Worm (Caenorhabditis elegans) whole organism, young adult: ENCODE measurements around the gene str-131.

Experiments used
- B0035.1 ChIP-seq: sonication (generic microtip); optimal IDR thresholded peaks from 2 replicates; lab custom pipeline; 2016; ENCODE audit warnings: missing genetic modification characterization, mild to moderate bottlenecking, missing compliant biosample characterization, missing genotype, missing genetic modification reagents
- B0336.3 ChIP-seq: fragments of 200-800 bp; sonication (Bioruptor generic); IDR thresholded peaks from 2 replicates; pipeline ENCODE4 v1.3.6; 2022; ENCODE audit warnings: missing genetic modification characterization, missing compliant biosample characterization
- C06A6.2 ChIP-seq: fragments of 200-800 bp; sonication (Bioruptor generic); conservative IDR thresholded peaks from 2 replicates; pipeline ENCODE4 v1.3.6; 2022; ENCODE audit warnings: missing genetic modification characterization, missing compliant biosample characterization
- D2030.7 ChIP-seq: fragments of 200-800 bp; sonication (Bioruptor generic); IDR thresholded peaks from 2 replicates; pipeline ENCODE4 v1.3.6; 2022; ENCODE audit warnings: missing genetic modification reagents, missing genetic modification characterization, missing compliant biosample characterization
- F10E7.11 ChIP-seq: sonication (generic microtip); optimal IDR thresholded peaks from 2 replicates; lab custom pipeline; 2017; ENCODE audit warnings: mild to moderate bottlenecking, missing genetic modification characterization, moderate library complexity, missing compliant biosample characterization
- F33H1.4 ChIP-seq: fragments of 200-800 bp; sonication (Bioruptor generic); IDR thresholded peaks from 2 replicates; pipeline ENCODE4 v1.3.6; 2022; ENCODE audit warnings: missing genetic modification reagents, missing genetic modification characterization, missing compliant biosample characterization
- F57C9.4 ChIP-seq: sonication (generic microtip); optimal IDR thresholded peaks from 2 replicates; lab custom pipeline; 2017; ENCODE audit warnings: mild to moderate bottlenecking, missing genetic modification characterization, missing compliant biosample characterization
- K11D2.4 ChIP-seq: fragments of 200-800 bp; sonication (Bioruptor generic); IDR thresholded peaks from 2 replicates; pipeline ENCODE4 v1.3.6; 2022; ENCODE audit warnings: missing genetic modification reagents, missing genetic modification characterization, missing compliant biosample characterization
- K12H6.12 ChIP-seq: fragments of 200-800 bp; sonication (Bioruptor generic); optimal IDR thresholded peaks from 2 replicates; lab custom pipeline; 2018; ENCODE audit warnings: mild to moderate bottlenecking, missing genetic modification characterization, missing compliant biosample characterization
- T26A5.8 ChIP-seq: sonication (generic microtip); optimal IDR thresholded peaks from 2 replicates; lab custom pipeline; 2016; ENCODE audit warnings: missing genetic modification characterization, missing compliant biosample characterization
- Y56A3A.18 ChIP-seq: fragments of 200-800 bp; sonication (Bioruptor generic); IDR thresholded peaks from 2 replicates; pipeline ENCODE4 v1.3.6; 2022; ENCODE audit warnings: missing genetic modification reagents, missing genetic modification characterization, missing compliant biosample characterization
- ama-1 ChIP-seq, 3 experiments: fragments of 150-350 bp in 1 of 3; sonication (generic microtip) in 2 of 3; optimal IDR thresholded peaks; 2 replicates each; lab custom pipeline; 2014 to 2018; ENCODE audit warnings: missing biosample characterization in 2 of 3, missing genetic modification characterization in 2 of 3, missing genetic modification reagents in 2 of 3
- aptf-2 ChIP-seq: fragments of 200-800 bp; sonication (Bioruptor generic); conservative IDR thresholded peaks from 2 replicates; pipeline ENCODE4 v1.3.6; 2022; ENCODE audit warnings: missing genetic modification reagents, missing genetic modification characterization, missing compliant biosample characterization
- attf-5 ChIP-seq: fragments of 200-800 bp; sonication (Bioruptor generic); optimal IDR thresholded peaks from 2 replicates; lab custom pipeline; 2018; ENCODE audit warnings: mild to moderate bottlenecking, missing genetic modification characterization, missing compliant biosample characterization
- cebp-1 ChIP-seq, 2 experiments: fragments of 200-800 bp in 1 of 2; sonication (Bioruptor generic) in 1 of 2; sonication (generic microtip) in 1 of 2; IDR thresholded peaks in 1 of 2; optimal IDR thresholded peaks in 1 of 2; 2 replicates each; pipeline versions ENCODE4 v1.3.6 to Lab custom; 2017 to 2022; ENCODE audit warnings: missing compliant biosample characterization in 2 of 2, missing genetic modification characterization in 2 of 2, mild to moderate bottlenecking in 1 of 2, missing genetic modification reagents in 1 of 2, moderate library complexity in 1 of 2
- ceh-27 ChIP-seq: fragments of 200-800 bp; sonication (Bioruptor generic); optimal IDR thresholded peaks from 2 replicates; lab custom pipeline; 2018; ENCODE audit warnings: mild to moderate bottlenecking, missing genetic modification characterization, moderate library complexity, missing compliant biosample characterization
- dox-1 ChIP-seq: fragments of 200-800 bp; sonication (Bioruptor generic); IDR thresholded peaks from 2 replicates; pipeline ENCODE4 v1.3.6; 2022; ENCODE audit warnings: missing genetic modification reagents, missing genetic modification characterization, missing compliant biosample characterization
- hlh-26 ChIP-seq: fragments of 200-800 bp; sonication (Bioruptor generic); conservative IDR thresholded peaks from 2 replicates; pipeline ENCODE4 v1.3.6; 2022; ENCODE audit warnings: missing genetic modification reagents, missing genetic modification characterization, missing compliant biosample characterization
- hmg-20 ChIP-seq: fragments of 200-800 bp; sonication (Bioruptor generic); IDR thresholded peaks from 2 replicates; pipeline ENCODE4 v1.3.6; 2022; ENCODE audit warnings: missing genetic modification reagents, missing genetic modification characterization, missing compliant biosample characterization
- hsf-1 ChIP-seq: fragments of 200-800 bp; sonication (Bioruptor generic); IDR thresholded peaks from 2 replicates; pipeline ENCODE4 v1.3.6; 2022; ENCODE audit warnings: missing genetic modification reagents, missing genetic modification characterization, missing compliant biosample characterization
- let-526 ChIP-seq: fragments of 200-800 bp; sonication (Bioruptor generic); IDR thresholded peaks from 2 replicates; pipeline ENCODE4 v1.3.6; 2022; ENCODE audit warnings: missing genetic modification reagents, missing genetic modification characterization, missing compliant biosample characterization
- lin-54 ChIP-seq: fragments of 200-800 bp; sonication (Bioruptor generic); optimal IDR thresholded peaks from 2 replicates; lab custom pipeline; 2018; ENCODE audit warnings: mild to moderate bottlenecking, missing genetic modification characterization, missing compliant biosample characterization
- lsy-27 ChIP-seq: sonication (generic microtip); optimal IDR thresholded peaks from 2 replicates; lab custom pipeline; 2017; ENCODE audit warnings: missing genetic modification characterization, mild to moderate bottlenecking, missing compliant biosample characterization, antibody characterized with exemption, missing genotype, borderline replicate concordance; ENCODE audit not compliant: insufficient read depth
- mes-4 ChIP-seq: sonication (generic microtip); optimal IDR thresholded peaks from 2 replicates; lab custom pipeline; 2016; ENCODE audit warnings: missing genotype, missing genetic modification characterization, missing compliant biosample characterization
- nhr-120 ChIP-seq: fragments of 200-800 bp; sonication (Bioruptor generic); IDR thresholded peaks from 2 replicates; pipeline ENCODE4 v1.3.6; 2022; ENCODE audit warnings: missing genetic modification characterization, missing compliant biosample characterization
- pha-4 ChIP-seq: fragments of 150-350 bp; sonication (generic microtip); optimal IDR thresholded peaks from 2 replicates; lab custom pipeline; 2014; ENCODE audit warnings: missing biosample characterization, missing genetic modification reagents, missing genetic modification characterization
- rpc-1 ChIP-seq, 2 experiments: fragments of 150-350 bp in 1 of 2; sonication (generic microtip) in 1 of 2; optimal IDR thresholded peaks; 2 replicates each; lab custom pipeline; 2014 to 2018; ENCODE audit warnings: missing biosample characterization in 1 of 2, missing genetic modification characterization in 1 of 2, missing genetic modification reagents in 1 of 2, missing genotype in 1 of 2
- snpc-1.1 ChIP-seq: sonication (generic microtip); optimal IDR thresholded peaks from 2 replicates; lab custom pipeline; 2017; ENCODE audit warnings: missing genetic modification characterization, mild to moderate bottlenecking, missing compliant biosample characterization, antibody characterized with exemption, moderate library complexity, missing genotype, missing genetic modification reagents; ENCODE audit not compliant: insufficient read depth
- somi-1 ChIP-seq: fragments of 200-800 bp; sonication (Bioruptor generic); optimal IDR thresholded peaks from 2 replicates; lab custom pipeline; 2018; ENCODE audit warnings: mild to moderate bottlenecking, missing genetic modification characterization, missing compliant biosample characterization
- sptf-2 ChIP-seq: fragments of 200-800 bp; sonication (Bioruptor generic); optimal IDR thresholded peaks from 2 replicates; lab custom pipeline; 2018; ENCODE audit warnings: mild to moderate bottlenecking, missing genetic modification characterization, missing compliant biosample characterization
- zfh-2 ChIP-seq: fragments of 200-800 bp; sonication (Bioruptor generic); conservative IDR thresholded peaks from 2 replicates; pipeline ENCODE4 v1.3.6; 2022; ENCODE audit warnings: missing genetic modification reagents, missing genetic modification characterization, missing compliant biosample characterization

Gene str-131

DNA sequence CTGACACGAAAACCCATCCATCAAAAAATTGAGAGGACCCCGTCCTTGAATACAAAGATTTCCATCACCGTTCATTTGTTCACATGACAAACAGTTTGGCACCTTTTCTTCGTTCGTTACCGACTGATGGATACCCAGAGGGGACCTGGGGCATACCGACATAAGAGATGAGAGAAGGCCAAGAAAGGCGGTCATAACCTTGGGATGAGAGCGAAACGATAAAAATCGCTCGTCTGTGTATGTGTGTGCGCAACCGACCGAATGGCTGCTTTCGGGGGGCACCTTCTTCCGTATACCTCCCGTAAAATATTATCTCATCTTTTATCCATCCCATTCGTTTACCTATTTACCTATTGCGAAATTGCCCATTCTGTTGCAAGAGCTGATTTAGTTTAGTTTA, 36.5 kb downstream of the str-131 start:
- no peak for TF ChIP-seq hlh-26
- no peak for TF ChIP-seq aptf-2 (GFP tag; lab: Robert Waterston, UW)
- no peak for TF ChIP-seq hmg-20 (GFP tag; lab: Robert Waterston, UW)

DNA sequence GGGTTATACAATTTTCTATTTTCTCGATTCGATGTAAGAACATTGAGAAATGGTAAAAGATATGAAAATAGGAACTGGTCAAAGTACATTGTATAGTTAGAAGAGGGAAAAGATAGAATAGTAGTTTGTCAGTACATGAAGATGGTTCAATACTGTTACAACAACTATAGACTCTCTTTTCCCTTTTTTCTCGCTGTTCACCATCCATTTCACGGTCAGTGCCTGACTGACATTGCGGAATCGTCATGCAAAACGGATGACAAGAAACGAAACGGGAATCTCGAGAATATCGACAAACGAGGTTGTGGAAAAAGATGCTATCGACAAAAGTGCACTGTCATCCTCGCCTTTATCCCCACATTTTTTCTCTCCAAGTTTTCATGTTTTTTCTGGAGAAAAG, 37.8 kb downstream of the str-131 start:
- no peak for TF ChIP-seq rpc-1 (optimal IDR thresholded peaks at IDR 0.05; lab: Kevin White, UChicago)
- TF ChIP-seq rpc-1 (tag; optimal IDR thresholded peaks at IDR 0.05; lab: Kevin White, UChicago), result no peak
- TF ChIP-seq hsf-1 (GFP tag; lab: Robert Waterston, UW), result no peak
- no peak for TF ChIP-seq hlh-26
- no peak for TF ChIP-seq K11D2.4 (GFP tag; lab: Robert Waterston, UW)
- TF ChIP-seq D2030.7 (GFP tag; lab: Robert Waterston, UW), result no peak
- TF ChIP-seq C06A6.2, result no peak
- no peak for TF ChIP-seq K12H6.12 (tag; lab: Kevin White, UChicago)
- TF ChIP-seq F10E7.11 (tag; lab: Kevin White, UChicago), result no peak
- no peak for TF ChIP-seq lsy-27 (tag; lab: Kevin White, UChicago)

DNA sequence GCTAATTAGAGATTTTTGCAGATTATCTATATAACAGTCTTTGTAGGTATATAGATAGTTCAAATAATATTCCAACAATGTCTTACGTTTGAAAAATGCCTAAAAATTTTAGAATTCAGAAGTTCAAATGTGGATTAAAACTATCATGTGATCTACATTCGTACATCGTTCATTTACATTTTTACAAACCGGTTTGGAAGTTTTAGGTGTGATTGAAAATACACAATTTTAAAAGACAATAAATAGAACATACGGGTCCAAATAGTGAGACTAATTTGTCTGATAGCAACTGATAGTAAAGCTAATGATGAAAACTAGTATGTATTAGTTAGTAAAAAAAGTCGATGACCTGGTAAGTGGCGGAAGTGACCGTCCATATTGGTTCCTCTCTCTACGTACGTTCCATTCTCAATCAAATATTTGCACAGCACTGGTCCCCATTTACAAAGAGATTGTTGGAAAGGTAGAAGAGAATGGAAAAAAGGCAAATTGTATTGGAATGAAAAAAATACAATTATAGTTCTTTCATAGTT, 40.1 kb downstream of the str-131 start:
- TF ChIP-seq F57C9.4 (no peak), B0035.1 (tag; lab: Kevin White, UChicago) (no peak), lin-54 (GFP tag; lab: Kevin White, UChicago) (no peak), somi-1 (GFP tag; lab: Kevin White, UChicago) (no peak), hmg-20 (GFP tag; lab: Robert Waterston, UW) (no peak), nhr-120 (GFP tag; lab: Robert Waterston, UW) (no peak), snpc-1.1 (no peak), cebp-1 (GFP tag; IDR thresholded peaks at IDR 0.05; lab: Robert Waterston, UW) (no peak), cebp-1 (tag; optimal IDR thresholded peaks at IDR 0.05; lab: Kevin White, UChicago) (no peak), attf-5 (GFP tag; lab: Kevin White, UChicago) (no peak), let-526 (GFP tag; lab: Robert Waterston, UW) (no peak)
- TF ChIP-seq, all 124 proteins: peak for 0

DNA sequence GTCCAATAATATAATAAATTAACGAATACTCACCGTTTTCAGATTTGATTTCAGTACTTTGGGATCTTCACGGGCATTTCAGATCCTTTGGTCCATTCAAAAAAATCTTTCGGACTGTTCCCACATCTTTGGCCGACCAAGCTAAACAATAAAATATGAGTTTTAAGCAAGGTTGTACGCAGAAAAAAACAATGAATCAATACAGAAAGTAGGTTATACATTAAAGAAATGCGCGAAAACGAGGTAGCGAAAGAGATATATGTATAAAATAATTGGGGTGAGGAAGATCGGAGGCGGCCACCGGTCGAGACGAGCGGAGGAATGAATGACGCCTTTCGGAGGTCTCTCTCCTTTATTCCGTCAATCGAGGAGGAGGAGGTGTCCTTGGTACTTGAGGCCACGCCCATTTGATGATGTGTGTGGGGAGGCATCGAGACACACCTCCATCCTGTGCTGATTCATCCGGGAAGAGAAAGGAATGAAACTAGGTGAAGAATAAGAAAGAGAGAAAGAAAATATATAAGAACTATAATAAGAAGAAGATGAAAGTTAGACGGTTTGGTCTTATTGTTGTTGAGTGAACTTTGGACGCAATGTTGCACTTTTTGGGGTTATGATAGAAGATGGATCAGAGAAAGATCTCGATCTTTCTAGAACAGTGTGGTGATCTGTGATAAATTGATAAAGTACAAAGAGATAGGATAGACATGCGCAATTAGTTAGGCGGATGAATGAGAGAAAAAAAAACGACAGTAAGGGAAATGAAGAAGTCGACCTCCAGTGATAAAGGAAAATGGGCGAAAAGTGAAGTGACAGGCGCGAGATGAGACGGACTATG, 41.0 kb downstream of the str-131 start:
- TF ChIP-seq sptf-2 (GFP tag; lab: Kevin White, UChicago) (no peak), ceh-27 (GFP tag; lab: Kevin White, UChicago) (no peak), T26A5.8 (tag; lab: Kevin White, UChicago) (no peak), F33H1.4 (no peak), ama-1 (optimal IDR thresholded peaks at IDR 0.05; lab: Kevin White, UChicago) (peak; percentile 86), ama-1 (GFP tag; optimal IDR thresholded peaks at IDR 0.05; lab: Kevin White, UChicago) (no peak), mes-4 (tag; lab: Kevin White, UChicago) (no peak), dox-1 (0 out of 2 replicates have a peak, but pooled peaks have one; percentile 5), rpc-1 (optimal IDR thresholded peaks at IDR 0.05; lab: Kevin White, UChicago) (peak; percentile 38), rpc-1 (tag; optimal IDR thresholded peaks at IDR 0.05; lab: Kevin White, UChicago) (no peak), somi-1 (GFP tag; lab: Kevin White, UChicago) (peak; percentile 54), hsf-1 (GFP tag; lab: Robert Waterston, UW) (peak; percentile 89), F10E7.11 (tag; lab: Kevin White, UChicago) (no peak)

- TF ChIP-seq pha-4 (tag; lab: Kevin White, UChicago) (no peak), zfh-2 (GFP tag; lab: Robert Waterston, UW) (no peak), B0336.3 (GFP tag; lab: Robert Waterston, UW) (no peak), Y56A3A.18 (0 out of 2 replicates have a peak, but pooled peaks have one; percentile 10)
These were observed 41.9 kb downstream of the str-131 start for ce11 chrV:8039606-8040005.
